Worm (Caenorhabditis elegans) whole organism, mixed stage, embryonic: ENCODE measurements around the gene T28F3.8.

Experiments used
- bed-3 ChIP-seq: fragments of 200-800 bp; sonication (Bioruptor generic); optimal IDR thresholded peaks from 3 replicates; lab custom pipeline; 2018; ENCODE audit warnings: mild to moderate bottlenecking, missing genetic modification characterization, moderate library complexity, missing compliant biosample characterization
- blmp-1 ChIP-seq: fragments of 150-350 bp; optimal IDR thresholded peaks from 2 replicates; lab custom pipeline; 2014; ENCODE audit warnings: missing biosample characterization, missing genetic modification characterization
- ceh-43 ChIP-seq: fragments of 200-800 bp; sonication (Bioruptor generic); optimal IDR thresholded peaks from 2 replicates; lab custom pipeline; 2018; ENCODE audit warnings: mild to moderate bottlenecking, missing genetic modification characterization, moderate library complexity, missing compliant biosample characterization
- ceh-83 ChIP-seq: fragments of 200-800 bp; sonication (Bioruptor generic); optimal IDR thresholded peaks from 2 replicates; lab custom pipeline; 2018; ENCODE audit warnings: mild to moderate bottlenecking, missing genetic modification characterization, missing compliant biosample characterization
- ces-1 ChIP-seq: fragments of 150-350 bp; optimal IDR thresholded peaks from 2 replicates; lab custom pipeline; 2014; ENCODE audit warnings: missing biosample characterization, missing genetic modification reagents, missing genetic modification characterization
- cnd-1 ChIP-seq: fragments of 200-800 bp; sonication (Bioruptor generic); optimal IDR thresholded peaks from 2 replicates; lab custom pipeline; 2018; ENCODE audit warnings: mild to moderate bottlenecking, missing genetic modification characterization, missing compliant biosample characterization
- drap-1 ChIP-seq: fragments of 200-800 bp; sonication (Bioruptor generic); optimal IDR thresholded peaks from 3 replicates; lab custom pipeline; 2018; ENCODE audit warnings: mild to moderate bottlenecking, missing genetic modification characterization, missing compliant biosample characterization
- elt-1 ChIP-seq: sonication (generic microtip); optimal IDR thresholded peaks from 2 replicates; lab custom pipeline; 2017; ENCODE audit warnings: missing genetic modification characterization, mild to moderate bottlenecking, missing compliant biosample characterization, antibody characterized with exemption, moderate library complexity, borderline replicate concordance; ENCODE audit not compliant: insufficient read depth
- elt-3 ChIP-seq: fragments of 150-350 bp; optimal IDR thresholded peaks from 2 replicates; lab custom pipeline; 2014; ENCODE audit warnings: missing biosample characterization, missing genetic modification characterization
- flh-1 ChIP-seq: fragments of 200-800 bp; sonication (Bioruptor generic); optimal IDR thresholded peaks from 2 replicates; lab custom pipeline; 2018; ENCODE audit warnings: mild to moderate bottlenecking, missing genetic modification characterization, moderate library complexity, missing compliant biosample characterization
- ham-2 ChIP-seq: fragments of 200-800 bp; sonication (Bioruptor generic); optimal IDR thresholded peaks from 2 replicates; lab custom pipeline; 2018; ENCODE audit warnings: mild to moderate bottlenecking, missing genetic modification characterization, missing compliant biosample characterization
- hlh-1 ChIP-seq: fragments of 150-350 bp; optimal IDR thresholded peaks from 2 replicates; lab custom pipeline; 2014; ENCODE audit warnings: missing biosample characterization, missing genetic modification reagents, missing genetic modification characterization
- lin-32 ChIP-seq: fragments of 200-800 bp; sonication (Bioruptor generic); optimal IDR thresholded peaks from 2 replicates; lab custom pipeline; 2018; ENCODE audit warnings: mild to moderate bottlenecking, missing genetic modification characterization, missing compliant biosample characterization
- lsy-2 ChIP-seq: fragments of 150-350 bp; optimal IDR thresholded peaks from 2 replicates; lab custom pipeline; 2014; ENCODE audit warnings: missing biosample characterization, missing genetic modification characterization
- mab-5 ChIP-seq: fragments of 150-350 bp; optimal IDR thresholded peaks from 2 replicates; lab custom pipeline; 2014; ENCODE audit warnings: missing biosample characterization, missing genetic modification characterization
- mep-1 ChIP-seq: fragments of 150-350 bp; optimal IDR thresholded peaks from 2 replicates; lab custom pipeline; 2017; ENCODE audit warnings: missing biosample characterization, missing genetic modification reagents, missing genetic modification characterization, inconsistent platforms
- mls-2 ChIP-seq: sonication (generic microtip); optimal IDR thresholded peaks from 2 replicates; lab custom pipeline; 2016; ENCODE audit warnings: mild to moderate bottlenecking, missing genetic modification characterization, moderate library complexity, missing compliant biosample characterization
- nhr-12 ChIP-seq: fragments of 150-350 bp; optimal IDR thresholded peaks from 2 replicates; lab custom pipeline; 2014; ENCODE audit warnings: missing biosample characterization, missing genetic modification characterization
- nhr-237 ChIP-seq: fragments of 150-350 bp; optimal IDR thresholded peaks from 2 replicates; lab custom pipeline; 2014; ENCODE audit warnings: missing biosample characterization, missing genetic modification characterization
- nhr-28 ChIP-seq: fragments of 150-350 bp; optimal IDR thresholded peaks from 2 replicates; lab custom pipeline; 2014; ENCODE audit warnings: missing biosample characterization, missing genetic modification characterization
- nhr-76 ChIP-seq: sonication (generic microtip); optimal IDR thresholded peaks from 2 replicates; lab custom pipeline; 2017; ENCODE audit warnings: missing biosample characterization, missing genetic modification characterization
- pha-4 ChIP-seq: fragments of 150-350 bp; optimal IDR thresholded peaks from 2 replicates; lab custom pipeline; 2018; ENCODE audit warnings: missing biosample characterization, missing genetic modification reagents, missing genetic modification characterization
- sem-2 ChIP-seq: fragments of 200-800 bp; sonication (Bioruptor generic); optimal IDR thresholded peaks from 2 replicates; lab custom pipeline; 2018; ENCODE audit warnings: mild to moderate bottlenecking, missing genetic modification characterization, missing compliant biosample characterization
- snpc-4 ChIP-seq: fragments of 150-350 bp; optimal IDR thresholded peaks from 2 replicates; lab custom pipeline; 2014; ENCODE audit warnings: missing biosample characterization, missing genetic modification characterization
- tbx-8 ChIP-seq: fragments of 200-800 bp; sonication (Bioruptor generic); optimal IDR thresholded peaks from 2 replicates; lab custom pipeline; 2018; ENCODE audit warnings: mild to moderate bottlenecking, missing genetic modification characterization, moderate library complexity, missing compliant biosample characterization
- unc-120 ChIP-seq: sonication (generic microtip); optimal IDR thresholded peaks from 2 replicates; lab custom pipeline; 2017; ENCODE audit warnings: missing genetic modification characterization, missing compliant biosample characterization; ENCODE audit not compliant: poor library complexity, severe bottlenecking
- unc-39 ChIP-seq: fragments of 150-350 bp; optimal IDR thresholded peaks from 2 replicates; lab custom pipeline; 2014; ENCODE audit warnings: missing biosample characterization, missing genetic modification characterization
- unc-62 ChIP-seq: fragments of 150-350 bp; optimal IDR thresholded peaks from 2 replicates; lab custom pipeline; 2014; ENCODE audit warnings: missing biosample characterization, missing genetic modification reagents, missing genetic modification characterization
- zip-8 ChIP-seq: fragments of 150-350 bp; optimal IDR thresholded peaks from 2 replicates; lab custom pipeline; 2014; ENCODE audit warnings: missing biosample characterization, missing genetic modification characterization
- ztf-11 ChIP-seq: fragments of 150-350 bp; optimal IDR thresholded peaks from 2 replicates; lab custom pipeline; 2014; ENCODE audit warnings: missing biosample characterization, missing genetic modification characterization

The T28F3.8 gene

DNA sequence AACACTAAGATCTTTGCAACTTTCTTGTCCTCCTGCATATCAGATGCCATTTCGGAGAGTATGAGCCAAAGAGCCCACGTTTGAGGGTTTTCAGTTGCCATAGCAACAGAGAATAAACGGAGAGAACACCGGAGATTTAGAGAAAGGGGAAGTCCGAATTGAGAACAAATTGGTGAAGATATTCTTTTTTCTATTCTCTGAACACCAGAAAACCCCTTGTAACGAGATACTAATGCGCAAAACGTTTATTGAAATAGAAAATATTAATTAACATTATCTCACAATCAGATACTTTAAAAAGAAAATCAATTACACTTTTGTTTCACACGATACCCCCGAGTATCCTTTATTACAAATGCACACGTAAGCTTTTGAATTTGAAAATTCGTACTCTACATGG is 5.2 kb downstream of the T28F3.8 start, which contains the start of gene ifta-2:
Gene ifta-2, minus strand, starts transcription at position 101 of the 400 bp plus-strand sequence.
- TF ChIP-seq blmp-1 (tag; lab: Kevin White, UChicago) (no peak), zip-8 (tag; lab: Kevin White, UChicago) (no peak), nhr-237 (no peak), hlh-1 (tag; lab: Kevin White, UChicago) (no peak), elt-3 (no peak), nhr-28 (no peak), lsy-2 (tag; lab: Kevin White, UChicago) (no peak), sem-2 (GFP tag; lab: Kevin White, UChicago) (no peak), ceh-83 (GFP tag; lab: Kevin White, UChicago) (no peak), ztf-11 (tag; lab: Kevin White, UChicago) (no peak), snpc-4 (tag; lab: Kevin White, UChicago) (no peak), unc-62 (GFP tag; lab: Kevin White, UChicago) (no peak), mab-5 (tag; lab: Kevin White, UChicago) (no peak), lin-32 (GFP tag; lab: Kevin White, UChicago) (no peak), ham-2 (no peak), flh-1 (no peak), mls-2 (tag; lab: Kevin White, UChicago) (no peak)
- TF ChIP-seq, all 35 proteins: peak for 0

ce11 chrIV:17294489-17294888 is 12.6 kb downstream of the T28F3.8 start, which contains the start of gene T28F3.5:
Gene T28F3.5, plus strand, starts transcription at chrIV:17294789.
- TF ChIP-seq nhr-76 (tag; lab: Kevin White, UChicago) (no peak), bed-3 (GFP tag; lab: Kevin White, UChicago) (no peak), zip-8 (tag; lab: Kevin White, UChicago) (no peak), unc-39 (no peak), unc-62 (GFP tag; lab: Kevin White, UChicago) (no peak), ceh-43 (no peak), pha-4 (tag; lab: Kevin White, UChicago) (no peak), mab-5 (tag; lab: Kevin White, UChicago) (no peak), nhr-237 (no peak), sem-2 (GFP tag; lab: Kevin White, UChicago) (no peak), snpc-4 (tag; lab: Kevin White, UChicago) (no peak), nhr-12 (tag; lab: Kevin White, UChicago) (no peak), ztf-11 (tag; lab: Kevin White, UChicago) (no peak), mep-1 (tag; lab: Kevin White, UChicago) (no peak), ham-2 (no peak)

DNA sequence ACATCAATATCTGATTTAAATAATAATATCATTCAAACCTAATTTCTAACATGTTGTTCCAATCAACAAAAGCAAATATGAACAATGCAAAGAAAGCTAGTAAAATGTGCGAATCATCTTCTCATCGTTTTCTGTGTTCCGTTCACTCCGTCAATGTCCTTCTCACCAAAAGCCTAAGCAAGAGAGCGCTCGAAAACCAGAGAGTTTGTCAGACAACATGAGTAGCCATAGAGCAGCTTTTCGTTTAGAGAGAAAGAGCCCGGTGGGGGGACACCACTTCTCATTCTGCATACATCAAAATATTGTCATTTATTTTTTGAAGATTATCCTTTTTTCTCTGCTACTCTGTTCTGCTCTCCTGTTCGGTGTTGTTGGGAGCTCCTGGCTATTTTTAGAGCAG is 13.4 kb downstream of the T28F3.8 start:
- no peak for TF ChIP-seq elt-1
- TF ChIP-seq pha-4 (tag; lab: Kevin White, UChicago), result peak; percentile 14
- peak; percentile 19 for TF ChIP-seq unc-120 (tag; lab: Kevin White, UChicago)
- no peak for TF ChIP-seq nhr-12 (tag; lab: Kevin White, UChicago)
- peak; percentile 20 for TF ChIP-seq hlh-1 (tag; lab: Kevin White, UChicago)

ce11 chrIV:17293068-17293467 is 14.1 kb downstream of the T28F3.8 start:
- no peak for TF ChIP-seq ceh-83 (GFP tag; lab: Kevin White, UChicago)
- TF ChIP-seq elt-1, result no peak
- TF ChIP-seq unc-62 (GFP tag; lab: Kevin White, UChicago), result no peak
- TF ChIP-seq lin-32 (GFP tag; lab: Kevin White, UChicago), result no peak
- TF ChIP-seq nhr-76 (tag; lab: Kevin White, UChicago), result no peak
- TF ChIP-seq ceh-43, result no peak
- TF ChIP-seq tbx-8, result no peak
- TF ChIP-seq ham-2, result no peak
- no peak for TF ChIP-seq bed-3 (GFP tag; lab: Kevin White, UChicago)
- TF ChIP-seq, all 35 proteins: peak for 0

DNA sequence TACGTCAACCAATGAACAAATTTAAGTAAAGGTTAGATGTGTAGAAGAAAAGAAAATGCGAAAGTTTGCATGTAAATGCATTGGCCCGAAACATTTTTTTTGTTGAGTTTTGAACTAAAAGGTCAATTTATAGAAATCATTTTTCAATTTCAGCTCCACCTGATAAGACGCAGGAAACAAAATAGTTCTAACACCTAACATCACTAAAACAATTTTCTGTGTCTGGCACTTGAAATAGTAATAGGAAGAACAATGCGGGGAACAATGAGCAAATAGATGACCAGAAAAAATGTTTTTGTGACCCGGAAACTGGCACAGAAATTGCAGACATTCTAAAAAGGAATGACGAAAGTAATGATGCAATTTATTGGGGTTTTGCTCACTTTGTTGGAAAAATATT is 14.8 kb downstream of the T28F3.8 start:
- TF ChIP-seq ceh-83 (GFP tag; lab: Kevin White, UChicago) (no peak), lsy-2 (tag; lab: Kevin White, UChicago) (no peak), ceh-43 (no peak), mab-5 (tag; lab: Kevin White, UChicago) (no peak), ces-1 (GFP tag; lab: Kevin White, UChicago) (no peak), unc-62 (GFP tag; lab: Kevin White, UChicago) (no peak)

DNA sequence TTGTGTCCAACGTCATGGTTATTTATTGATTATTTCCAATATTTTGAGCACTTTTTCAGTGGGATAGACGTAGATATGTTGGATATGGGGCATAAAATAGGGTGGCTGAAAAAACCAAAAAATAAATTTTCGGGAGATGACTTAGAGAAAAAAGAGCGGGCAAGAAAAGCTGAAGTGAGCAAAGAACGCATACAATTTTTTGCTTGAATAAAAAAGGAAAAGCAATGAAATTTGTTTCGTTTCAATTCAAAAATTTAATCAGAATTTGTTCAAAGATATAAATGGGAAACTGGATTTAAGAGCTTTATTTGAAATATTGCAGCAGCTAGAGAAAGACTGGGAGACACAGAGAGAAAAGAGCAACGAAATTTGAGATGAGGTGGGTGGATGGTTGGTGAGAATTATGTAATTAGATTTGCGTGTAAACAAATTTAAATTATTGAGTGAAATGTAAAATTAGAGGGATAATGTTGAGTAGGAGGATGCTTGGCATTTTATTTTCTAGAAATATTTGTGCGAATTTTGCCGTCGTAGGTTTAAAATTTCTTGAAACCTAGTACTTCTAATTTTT is 15.4 kb downstream of the T28F3.8 start, which contains the start of the genes T28F3.11 and slc-17.4:
Gene T28F3.11, minus strand, starts transcription at position 51 of the 571 bp plus-strand sequence.
Gene slc-17.4, minus strand, starts transcription at position 105 of the 571 bp plus-strand sequence.
- TF ChIP-seq mls-2 (tag; lab: Kevin White, UChicago) (no peak), elt-3 (no peak), ces-1 (GFP tag; lab: Kevin White, UChicago) (peak; percentile 64), unc-120 (tag; lab: Kevin White, UChicago) (no peak), sem-2 (GFP tag; lab: Kevin White, UChicago) (no peak), cnd-1 (tag; lab: Kevin White, UChicago) (no peak), drap-1 (GFP tag; lab: Kevin White, UChicago) (no peak)
